Fruit fly (Drosophila melanogaster): Measurements from ENCODE around the gene opm.
A peak's percentile ranks its signal among the peaks of the same experiment; 100 is the strongest.

Gene opm

dm6 chrX:15085777-15086510 is 19.7 kb upstream of the opm start, which contains the start of the genes CG15027 and Dbct (continued):
- TF ChIP-seq Vsx1 (GFP tag; optimal IDR thresholded peaks at IDR 0.05) (no peak), kay (GFP tag; optimal IDR thresholded peaks at IDR 0.05) (peak; percentile 85), Max (GFP tag; optimal IDR thresholded peaks at IDR 0.05) (peak; percentile 83), CG18476 (GFP tag; optimal IDR thresholded peaks at IDR 0.05) (no peak), D (optimal IDR thresholded peaks at IDR 0.05) (no peak), D (GFP tag; optimal IDR thresholded peaks at IDR 0.05) (peak; percentile 30), Fer3 (tag; optimal IDR thresholded peaks at IDR 0.05) (peak; percentile 56), Sox100B (GFP tag; optimal IDR thresholded peaks at IDR 0.05) (peak; percentile 44), zf30C (GFP tag; optimal IDR thresholded peaks at IDR 0.05) (peak; percentile 89), Hr51 (GFP tag; optimal IDR thresholded peaks at IDR 0.05) (peak in 1 of 2 experiments; percentile 66), tll (GFP tag; optimal IDR thresholded peaks at IDR 0.05) (no peak), Dbx (GFP tag; IDR thresholded peaks at IDR 0.05) (peak; percentile 74; the same call in 2 of the 3 replicates), gcm2 (GFP tag; optimal IDR thresholded peaks at IDR 0.05) (no peak), Elba2 (GFP tag; optimal IDR thresholded peaks at IDR 0.05) (no peak), Nf-YC (tag; optimal IDR thresholded peaks at IDR 0.05) (peak; percentile 76), shn (GFP tag; optimal IDR thresholded peaks at IDR 0.05) (no peak), Atf3 (GFP tag; optimal IDR thresholded peaks at IDR 0.05) (no peak), CG7987 (GFP tag; optimal IDR thresholded peaks at IDR 0.05) (no peak), CG30431 (GFP tag; optimal IDR thresholded peaks at IDR 0.05) (peak; percentile 12), CG6254 (GFP tag; optimal IDR thresholded peaks at IDR 0.05) (no peak), CG4820 (GFP tag; optimal IDR thresholded peaks at IDR 0.05) (peak; percentile 44), CG18599 (GFP tag; optimal IDR thresholded peaks at IDR 0.05) (peak; percentile 53), CG13424 (tag; optimal IDR thresholded peaks at IDR 0.05) (peak; percentile 83), CG4854 (GFP tag; optimal IDR thresholded peaks at IDR 0.05) (no peak), run (tag; optimal IDR thresholded peaks at IDR 0.05) (no peak), H2.0 (GFP tag; IDR thresholded peaks at IDR 0.05) (peak; percentile 32; the same call in 1 of the 2 replicates), CG6683 (GFP tag; optimal IDR thresholded peaks at IDR 0.05) (no peak), CG4360 (GFP tag; IDR thresholded peaks at IDR 0.05) (no peak), Kr (GFP tag; optimal IDR thresholded peaks at IDR 0.05) (no peak), Neu2 (GFP tag; optimal IDR thresholded peaks at IDR 0.05; ENCODE audit: borderline replicate concordance) (no peak), MTF-1 (GFP tag; optimal IDR thresholded peaks at IDR 0.05; ENCODE audit: borderline replicate concordance) (no peak), Dek (tag; optimal IDR thresholded peaks at IDR 0.05) (peak; percentile 46), CG16863 (GFP tag; optimal IDR thresholded peaks at IDR 0.05) (no peak), Optix (GFP tag; IDR thresholded peaks at IDR 0.05) (no peak), CG12299 (tag; optimal IDR thresholded peaks at IDR 0.05) (peak; percentile 29), so (GFP tag; IDR thresholded peaks at IDR 0.05) (no peak; the same call in 2 of the 3 replicates), CG12104 (GFP tag; optimal IDR thresholded peaks at IDR 0.05) (peak; percentile 39), bcd (GFP tag; optimal IDR thresholded peaks at IDR 0.05) (peak; percentile 32), chif (GFP tag; optimal IDR thresholded peaks at IDR 0.05) (peak in 1 of 2 experiments; percentile 5), PHDP (tag; optimal IDR thresholded peaks at IDR 0.05) (peak; percentile 60), cato (GFP tag; optimal IDR thresholded peaks at IDR 0.05; ENCODE audit: borderline replicate concordance) (peak; percentile 2), CG18619 (GFP tag; optimal IDR thresholded peaks at IDR 0.05) (peak; percentile 43), ind (GFP tag; optimal IDR thresholded peaks at IDR 0.05) (peak; percentile 73), Poxn (GFP tag; IDR thresholded peaks at IDR 0.05) (0 out of 2 replicates have a peak, but pooled peaks have one; percentile 20), H15 (GFP tag; IDR thresholded peaks at IDR 0.05) (0 out of 3 replicates have a peak, but pooled peaks have one; percentile 43), prd (optimal IDR thresholded peaks at IDR 0.05) (no peak), prd (GFP tag; IDR thresholded peaks at IDR 0.05) (peak; percentile 79), ase (GFP tag; IDR thresholded peaks at IDR 0.05) (peak; percentile 59; the same call in 2 of the 3 replicates), trem (tag; optimal IDR thresholded peaks at IDR 0.05) (peak; percentile 76)
